Worm (Caenorhabditis elegans): Measurements from ENCODE around the gene clec-139.

DNA sequence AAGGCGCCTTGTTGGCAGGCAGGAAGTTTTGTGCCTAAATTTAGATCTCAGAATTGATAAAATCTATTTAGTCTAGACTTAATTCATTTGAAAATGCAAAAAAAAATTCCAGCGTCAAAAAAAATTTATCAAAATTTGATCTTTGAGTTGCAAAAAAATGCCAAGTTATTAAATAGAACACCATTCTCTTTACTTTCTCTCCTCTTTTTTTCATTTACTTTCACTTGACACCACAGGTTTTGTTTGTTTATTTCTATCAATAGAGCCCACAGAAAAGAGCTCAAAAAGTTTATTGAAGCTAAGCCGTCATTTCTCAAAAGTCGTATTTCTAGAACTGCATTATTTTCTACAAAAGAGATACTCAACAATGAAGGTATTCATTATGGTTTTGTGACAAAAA is 8.9 kb downstream of the clec-139 start, which contains the start of gene pqn-35:
- TF ChIP-seq ceh-36 (tag; optimal IDR thresholded peaks at IDR 0.05), result no peak
- TF ChIP-seq pes-1 (GFP tag; IDR thresholded peaks at IDR 0.05), result no peak
- no peak for TF ChIP-seq ets-7 (tag; optimal IDR thresholded peaks at IDR 0.05)
- no peak for TF ChIP-seq scrt-1 (GFP tag; IDR thresholded peaks at IDR 0.05)
- no peak for TF ChIP-seq ama-1 (optimal IDR thresholded peaks at IDR 0.05)
